Worm (Caenorhabditis elegans) whole organism, mixed stage, embryonic: Measurements from ENCODE around the gene end-3.
"Not testable (repeated sequence)": the region's sequence is repeated elsewhere in the genome, so short reads cannot be mapped to it uniquely, and the experiment has no call there.

ENCODE experiments used
- M03D4.4 ChIP-seq: sonication (generic microtip); optimal IDR thresholded peaks from 2 replicates; lab custom pipeline; 2017; ENCODE audit warnings: mild to moderate bottlenecking, missing genetic modification characterization, missing compliant biosample characterization
- bed-3 ChIP-seq: fragments of 200-800 bp; sonication (Bioruptor generic); optimal IDR thresholded peaks from 3 replicates; lab custom pipeline; 2018; ENCODE audit warnings: mild to moderate bottlenecking, missing genetic modification characterization, moderate library complexity, missing compliant biosample characterization
- blmp-1 ChIP-seq: fragments of 150-350 bp; optimal IDR thresholded peaks from 2 replicates; lab custom pipeline; 2014; ENCODE audit warnings: missing biosample characterization, missing genetic modification characterization
- ceh-43 ChIP-seq: fragments of 200-800 bp; sonication (Bioruptor generic); optimal IDR thresholded peaks from 2 replicates; lab custom pipeline; 2018; ENCODE audit warnings: mild to moderate bottlenecking, missing genetic modification characterization, moderate library complexity, missing compliant biosample characterization
- ces-1 ChIP-seq: fragments of 150-350 bp; optimal IDR thresholded peaks from 2 replicates; lab custom pipeline; 2014; ENCODE audit warnings: missing biosample characterization, missing genetic modification reagents, missing genetic modification characterization
- cnd-1 ChIP-seq: fragments of 200-800 bp; sonication (Bioruptor generic); optimal IDR thresholded peaks from 2 replicates; lab custom pipeline; 2018; ENCODE audit warnings: mild to moderate bottlenecking, missing genetic modification characterization, missing compliant biosample characterization
- drap-1 ChIP-seq: fragments of 200-800 bp; sonication (Bioruptor generic); optimal IDR thresholded peaks from 3 replicates; lab custom pipeline; 2018; ENCODE audit warnings: mild to moderate bottlenecking, missing genetic modification characterization, missing compliant biosample characterization
- elt-1 ChIP-seq: sonication (generic microtip); optimal IDR thresholded peaks from 2 replicates; lab custom pipeline; 2017; ENCODE audit warnings: missing genetic modification characterization, mild to moderate bottlenecking, missing compliant biosample characterization, antibody characterized with exemption, moderate library complexity, borderline replicate concordance; ENCODE audit not compliant: insufficient read depth
- ham-2 ChIP-seq: fragments of 200-800 bp; sonication (Bioruptor generic); optimal IDR thresholded peaks from 2 replicates; lab custom pipeline; 2018; ENCODE audit warnings: mild to moderate bottlenecking, missing genetic modification characterization, missing compliant biosample characterization
- hlh-1 ChIP-seq: fragments of 150-350 bp; optimal IDR thresholded peaks from 2 replicates; lab custom pipeline; 2014; ENCODE audit warnings: missing biosample characterization, missing genetic modification reagents, missing genetic modification characterization
- lin-13 ChIP-seq: fragments of 150-350 bp; optimal IDR thresholded peaks from 2 replicates; lab custom pipeline; 2014; ENCODE audit warnings: missing biosample characterization, missing genetic modification characterization
- lin-32 ChIP-seq: fragments of 200-800 bp; sonication (Bioruptor generic); optimal IDR thresholded peaks from 2 replicates; lab custom pipeline; 2018; ENCODE audit warnings: mild to moderate bottlenecking, missing genetic modification characterization, missing compliant biosample characterization
- lsy-2 ChIP-seq: fragments of 150-350 bp; optimal IDR thresholded peaks from 2 replicates; lab custom pipeline; 2014; ENCODE audit warnings: missing biosample characterization, missing genetic modification characterization
- mls-2 ChIP-seq: sonication (generic microtip); optimal IDR thresholded peaks from 2 replicates; lab custom pipeline; 2016; ENCODE audit warnings: mild to moderate bottlenecking, missing genetic modification characterization, moderate library complexity, missing compliant biosample characterization
- nhr-2 ChIP-seq: fragments of 150-350 bp; optimal IDR thresholded peaks from 2 replicates; lab custom pipeline; 2014; ENCODE audit warnings: missing biosample characterization, missing genetic modification characterization
- nhr-237 ChIP-seq: fragments of 150-350 bp; optimal IDR thresholded peaks from 2 replicates; lab custom pipeline; 2014; ENCODE audit warnings: missing biosample characterization, missing genetic modification characterization
- nhr-28 ChIP-seq: fragments of 150-350 bp; optimal IDR thresholded peaks from 2 replicates; lab custom pipeline; 2014; ENCODE audit warnings: missing biosample characterization, missing genetic modification characterization
- pha-4 ChIP-seq: fragments of 150-350 bp; optimal IDR thresholded peaks from 2 replicates; lab custom pipeline; 2018; ENCODE audit warnings: missing biosample characterization, missing genetic modification reagents, missing genetic modification characterization
- sptf-1 ChIP-seq: sonication (generic microtip); optimal IDR thresholded peaks from 2 replicates; lab custom pipeline; 2017; ENCODE audit warnings: mild to moderate bottlenecking, missing genetic modification characterization, moderate library complexity, missing compliant biosample characterization
- tbx-8 ChIP-seq: fragments of 200-800 bp; sonication (Bioruptor generic); optimal IDR thresholded peaks from 2 replicates; lab custom pipeline; 2018; ENCODE audit warnings: mild to moderate bottlenecking, missing genetic modification characterization, moderate library complexity, missing compliant biosample characterization
- unc-120 ChIP-seq: sonication (generic microtip); optimal IDR thresholded peaks from 2 replicates; lab custom pipeline; 2017; ENCODE audit warnings: missing genetic modification characterization, missing compliant biosample characterization; ENCODE audit not compliant: poor library complexity, severe bottlenecking
- unc-39 ChIP-seq: fragments of 150-350 bp; optimal IDR thresholded peaks from 2 replicates; lab custom pipeline; 2014; ENCODE audit warnings: missing biosample characterization, missing genetic modification characterization
- ztf-11 ChIP-seq: fragments of 150-350 bp; optimal IDR thresholded peaks from 2 replicates; lab custom pipeline; 2014; ENCODE audit warnings: missing biosample characterization, missing genetic modification characterization

The end-3 gene

DNA sequence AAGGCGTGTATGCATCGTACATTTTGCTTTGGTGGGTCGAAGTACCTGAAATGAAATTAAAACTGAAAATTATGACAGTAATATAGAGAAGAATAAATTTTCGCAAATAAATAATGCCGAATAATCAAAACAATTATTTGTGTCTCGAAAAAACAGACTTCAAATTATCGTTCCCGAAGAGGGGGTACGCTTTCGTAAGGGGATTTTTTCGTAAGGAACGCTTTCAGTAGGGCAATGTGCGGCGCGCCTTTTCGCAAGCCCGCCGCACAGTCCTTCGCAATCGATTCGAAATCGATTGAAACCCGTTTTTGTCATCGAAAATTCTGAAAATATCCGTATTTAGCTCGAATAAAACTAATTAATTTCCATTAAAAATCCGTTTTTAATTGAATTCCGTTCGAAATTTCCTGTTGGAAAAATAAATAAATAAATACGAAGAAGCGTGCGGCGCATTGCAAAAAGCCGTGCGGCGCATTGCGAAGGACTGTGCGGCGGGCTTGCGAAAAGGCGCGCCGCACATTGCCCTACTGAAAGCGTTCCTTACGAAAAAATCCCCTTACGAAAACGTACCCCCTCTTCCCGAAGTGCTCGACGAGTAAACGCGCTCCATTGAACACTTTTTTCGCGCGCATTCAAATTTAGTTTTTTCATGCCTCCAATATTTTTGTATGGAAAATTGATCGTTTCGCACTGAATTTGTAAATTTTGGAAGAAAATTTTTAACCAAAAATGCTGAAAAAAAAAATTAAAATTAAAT is 24.0 kb downstream of the end-3 start, which contains the start of gene vps-39:
TSS of gene vps-39 (minus strand) at position 51 of the 757 bp plus-strand sequence.
- TF ChIP-seq sptf-1 (tag; lab: Kevin White, UChicago) (peak; percentile 65), unc-120 (peak; percentile 45), M03D4.4 (tag; lab: Kevin White, UChicago) (peak; percentile 23), mls-2 (peak; percentile 44), drap-1 (GFP tag; lab: Kevin White, UChicago) (peak; percentile 34)

DNA sequence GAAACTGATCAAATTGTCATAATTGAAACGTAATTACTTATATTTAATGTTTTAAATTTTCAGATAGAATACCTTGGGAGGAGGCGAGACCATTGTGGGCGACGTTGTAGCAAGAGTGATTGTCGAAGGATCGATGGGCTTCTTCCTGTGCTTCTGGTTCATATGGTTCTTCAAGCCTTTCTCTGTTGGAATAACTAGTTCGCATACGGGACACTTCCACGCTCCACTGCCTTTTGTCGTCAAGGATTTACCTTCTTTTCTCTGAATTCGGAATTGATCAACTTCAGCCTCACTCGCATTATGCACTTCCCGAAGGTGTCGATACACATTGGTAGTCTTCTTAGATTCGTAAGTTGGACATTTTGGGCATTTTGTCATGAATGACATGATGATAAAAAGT is 34.8 kb downstream of the end-3 start, which contains the start of gene F58D12.1:
TSS of gene F58D12.1 (plus strand) at position 301 of the 400 bp plus-strand sequence.
- TF ChIP-seq ceh-43; lin-13 (tag; lab: Kevin White, UChicago); ztf-11 (tag; lab: Kevin White, UChicago): not testable (repeated sequence)

DNA sequence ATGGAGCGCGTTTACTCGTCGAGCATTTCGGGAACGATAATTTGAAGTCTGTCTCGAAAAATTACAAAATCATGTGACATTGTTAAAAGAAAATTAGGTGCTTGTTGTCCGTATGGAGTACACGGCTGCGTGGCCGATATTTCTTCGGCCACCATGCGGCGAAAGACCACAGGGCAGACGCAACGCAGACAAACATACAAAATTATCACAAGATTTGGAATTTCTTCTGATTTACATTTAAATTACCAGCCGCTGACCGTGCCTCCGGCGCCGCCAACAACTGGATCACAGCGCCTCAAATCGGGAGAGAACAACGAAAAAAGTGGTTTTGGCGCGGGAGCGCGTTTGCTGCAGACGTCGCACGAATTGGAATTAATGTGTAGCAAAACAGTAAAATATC is 40.6 kb downstream of the end-3 start:
- TF ChIP-seq unc-120 (peak; percentile 11), ces-1 (GFP tag; lab: Kevin White, UChicago) (peak; percentile 65), pha-4 (peak; percentile 51), lin-13 (tag; lab: Kevin White, UChicago) (peak; percentile 34), nhr-237 (tag; lab: Kevin White, UChicago) (peak; percentile 38), lsy-2 (tag; lab: Kevin White, UChicago) (peak; percentile 26), cnd-1 (peak; percentile 25), sptf-1 (tag; lab: Kevin White, UChicago) (peak; percentile 49)

DNA sequence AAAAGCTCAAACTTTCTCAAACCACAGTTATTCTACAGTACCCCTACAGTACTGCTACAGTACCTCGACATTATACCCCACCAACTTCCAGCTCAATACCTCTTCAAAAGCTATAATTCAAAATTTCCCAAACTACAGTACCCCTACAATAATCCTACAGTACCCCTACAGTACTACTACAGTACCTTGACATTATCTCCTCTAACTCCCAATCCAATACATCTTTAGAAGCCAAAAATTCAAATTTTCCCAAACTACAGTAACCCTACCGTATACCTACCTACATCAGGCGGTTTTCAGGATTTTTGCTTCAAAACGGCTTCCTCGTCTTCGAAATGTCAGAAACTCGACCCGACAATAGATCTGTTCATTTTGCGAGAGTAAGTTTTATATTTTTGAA is 43.0 kb downstream of the end-3 start, which contains the start of gene F58D12.3:
TSS of gene F58D12.3 (plus strand) at position 301 of the 400 bp plus-strand sequence.
- TF ChIP-seq sptf-1 (tag; lab: Kevin White, UChicago) (no peak), ham-2 (GFP tag; lab: Kevin White, UChicago) (no peak), unc-120 (no peak), tbx-8 (GFP tag; lab: Kevin White, UChicago) (no peak), lin-13 (tag; lab: Kevin White, UChicago) (no peak)

DNA sequence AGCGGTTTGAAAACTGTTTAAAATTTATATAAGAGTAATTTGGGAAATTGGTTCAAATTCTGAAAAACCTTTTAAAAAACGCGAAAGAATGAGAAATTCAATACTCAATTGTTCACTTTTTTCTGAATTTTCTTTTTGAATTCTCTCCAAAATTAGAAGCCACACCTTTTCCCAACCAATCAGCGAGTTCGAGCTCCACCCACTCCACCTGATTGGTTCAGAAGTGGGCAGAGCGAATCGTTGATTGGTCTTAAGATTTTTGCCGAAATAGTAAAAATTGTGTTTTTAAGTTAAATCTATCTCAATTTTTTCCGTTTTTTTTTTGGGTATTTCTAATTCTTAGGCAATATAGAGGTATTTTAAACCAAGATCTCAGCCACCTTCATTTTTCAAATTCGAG is 49.5 kb downstream of the end-3 start:
- TF ChIP-seq elt-1 (tag; lab: Kevin White, UChicago), result no peak
- TF ChIP-seq tbx-8 (GFP tag; lab: Kevin White, UChicago), result no peak
- TF ChIP-seq nhr-2 (tag; lab: Kevin White, UChicago), result no peak
- no peak for TF ChIP-seq ham-2 (GFP tag; lab: Kevin White, UChicago)
- no peak for TF ChIP-seq blmp-1
- no peak for TF ChIP-seq sptf-1 (tag; lab: Kevin White, UChicago)
- TF ChIP-seq mls-2, result no peak
- TF ChIP-seq lin-32, result no peak
- TF ChIP-seq lin-13 (tag; lab: Kevin White, UChicago), result no peak
- TF ChIP-seq hlh-1 (tag; lab: Kevin White, UChicago), result no peak
- TF ChIP-seq ztf-11 (tag; lab: Kevin White, UChicago), result no peak
- no peak for TF ChIP-seq nhr-28 (tag; lab: Kevin White, UChicago)
- no peak for TF ChIP-seq M03D4.4 (tag; lab: Kevin White, UChicago)
- no peak for TF ChIP-seq bed-3 (GFP tag; lab: Kevin White, UChicago)
- TF ChIP-seq cnd-1, result no peak

DNA sequence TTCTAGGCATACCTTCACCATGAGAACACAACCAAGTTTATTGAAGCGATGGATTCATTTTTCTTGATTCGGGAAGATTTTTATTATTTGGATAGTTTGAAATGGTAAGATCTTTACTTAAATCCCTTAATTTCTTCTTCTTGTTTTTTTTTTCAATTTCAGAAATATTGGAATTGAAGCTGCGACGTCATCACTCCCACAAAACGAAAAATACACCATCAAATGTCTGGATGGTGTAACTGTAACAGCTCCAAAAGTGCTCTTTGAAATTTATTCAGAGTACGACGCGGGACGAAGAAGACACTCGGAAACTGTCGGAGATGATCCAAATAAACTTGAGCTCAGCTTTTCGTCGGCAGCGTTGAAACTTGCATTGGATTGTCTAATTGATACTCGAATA is 49.9 kb downstream of the end-3 start, which contains the start of gene D1086.21:
TSS of gene D1086.21 (plus strand) at position 301 of the 400 bp plus-strand sequence.
- no peak for TF ChIP-seq ces-1 (GFP tag; lab: Kevin White, UChicago)
- TF ChIP-seq unc-39 (tag; lab: Kevin White, UChicago), result no peak
- no peak for TF ChIP-seq pha-4
- no peak for TF ChIP-seq drap-1 (GFP tag; lab: Kevin White, UChicago)
